Worm (Caenorhabditis elegans) whole organism, mixed stage, embryonic: ENCODE measurements around the gene ttll-4.

Experiments used
- bed-3 ChIP-seq: fragments of 200-800 bp; sonication (Bioruptor generic); optimal IDR thresholded peaks from 3 replicates; lab custom pipeline; 2018; ENCODE audit warnings: mild to moderate bottlenecking, missing genetic modification characterization, moderate library complexity, missing compliant biosample characterization
- ceh-39 ChIP-seq: fragments of 150-350 bp; optimal IDR thresholded peaks from 2 replicates; lab custom pipeline; 2014; ENCODE audit warnings: missing biosample characterization, missing genetic modification characterization
- nhr-237 ChIP-seq: fragments of 150-350 bp; optimal IDR thresholded peaks from 2 replicates; lab custom pipeline; 2014; ENCODE audit warnings: missing biosample characterization, missing genetic modification characterization
- unc-39 ChIP-seq: fragments of 150-350 bp; optimal IDR thresholded peaks from 2 replicates; lab custom pipeline; 2014; ENCODE audit warnings: missing biosample characterization, missing genetic modification characterization

- TF ChIP-seq bed-3 (no peak), nhr-237 (tag; lab: Kevin White, UChicago) (no peak), ceh-39 (tag; lab: Kevin White, UChicago) (no peak), unc-39 (tag; lab: Kevin White, UChicago) (no peak)
These were observed 57.9 kb downstream of the ttll-4 start for ce11 chrIII:10181868-10182267.
